Worm (Caenorhabditis elegans) whole organism, late embryonic: ENCODE data around the gene sel-13.

Source experiments
- T23F11.4 ChIP-seq: fragments of 200-800 bp; sonication (Bioruptor generic); optimal IDR thresholded peaks from 2 replicates; lab custom pipeline; 2018; ENCODE audit warnings: mild to moderate bottlenecking, missing genetic modification characterization, missing compliant biosample characterization
- ceh-14 ChIP-seq: sonication (generic microtip); optimal IDR thresholded peaks from 2 replicates; lab custom pipeline; 2016; ENCODE audit warnings: missing genotype, missing genetic modification characterization, missing compliant biosample characterization
- ceh-19 ChIP-seq: fragments of 200-800 bp; sonication (Bioruptor generic); optimal IDR thresholded peaks from 2 replicates; lab custom pipeline; 2018; ENCODE audit warnings: mild to moderate bottlenecking, missing genetic modification characterization, missing compliant biosample characterization
- ceh-48 ChIP-seq: sonication (generic microtip); optimal IDR thresholded peaks from 2 replicates; lab custom pipeline; 2016; ENCODE audit warnings: missing genetic modification characterization, inconsistent platforms, missing compliant biosample characterization
- dve-1 ChIP-seq: sonication (generic microtip); optimal IDR thresholded peaks from 2 replicates; lab custom pipeline; 2017; ENCODE audit warnings: antibody characterized with exemption, mild to moderate bottlenecking, missing genetic modification characterization, missing compliant biosample characterization
- fkh-10 ChIP-seq: fragments of 150-350 bp; optimal IDR thresholded peaks from 2 replicates; lab custom pipeline; 2014; ENCODE audit warnings: missing biosample characterization, missing genetic modification reagents, missing genetic modification characterization
- hlh-15 ChIP-seq: sonication (generic microtip); optimal IDR thresholded peaks from 2 replicates; lab custom pipeline; 2016; ENCODE audit warnings: missing genetic modification characterization, missing compliant biosample characterization
- npax-4 ChIP-seq: sonication (generic microtip); optimal IDR thresholded peaks from 2 replicates; lab custom pipeline; 2016; ENCODE audit warnings: missing genetic modification characterization, missing compliant biosample characterization
- pha-4 ChIP-seq: fragments of 150-350 bp; optimal IDR thresholded peaks from 2 replicates; lab custom pipeline; 2018; ENCODE audit warnings: missing biosample characterization, missing genetic modification reagents, missing genetic modification characterization
- unc-42 ChIP-seq: sonication (generic microtip); optimal IDR thresholded peaks from 2 replicates; lab custom pipeline; 2016; ENCODE audit warnings: missing genotype, missing genetic modification characterization, missing compliant biosample characterization
- unc-86 ChIP-seq: sonication (generic microtip); optimal IDR thresholded peaks from 2 replicates; lab custom pipeline; 2016; ENCODE audit warnings: missing genetic modification characterization, missing compliant biosample characterization

- no peak for TF ChIP-seq T23F11.4 (GFP tag; lab: Kevin White, UChicago)
- no peak for TF ChIP-seq ceh-48 (tag; lab: Kevin White, UChicago)
- TF ChIP-seq pha-4 (tag; lab: Kevin White, UChicago): no peak
- no peak for TF ChIP-seq npax-4 (tag; lab: Kevin White, UChicago)
- no peak for TF ChIP-seq dve-1 (tag; lab: Kevin White, UChicago)
- no peak for TF ChIP-seq fkh-10 (GFP tag; lab: Kevin White, UChicago)
- no peak for TF ChIP-seq unc-42 (tag; lab: Kevin White, UChicago)
- no peak for TF ChIP-seq ceh-19 (GFP tag; lab: Kevin White, UChicago)
- TF ChIP-seq unc-86: no peak
- TF ChIP-seq hlh-15 (tag; lab: Kevin White, UChicago): no peak
- no peak for TF ChIP-seq ceh-14 (tag; lab: Kevin White, UChicago)
Observed at ce11 chrIII:4697819-4698218, 2.2 kb downstream of the sel-13 start, which contains the start of gene dnj-18.
